Fruit fly (Drosophila melanogaster) whole organism, embryonic: ENCODE measurements around the gene ssp.

Experiments
- Bdp1 ChIP-seq: fragments of 200-800 bp; sonication (Bioruptor generic); optimal IDR thresholded peaks from 3 replicates; lab custom pipeline; 2016; ENCODE audit warnings: missing biosample characterization, missing genetic modification characterization
- C15 ChIP-seq: fragments of 200-800 bp; sonication (Bioruptor generic); IDR thresholded peaks from 3 replicates; pipeline ENCODE4 v1.3.6; 2022; ENCODE audit warnings: missing biosample characterization, missing genetic modification characterization
- CG10654 ChIP-seq: fragments of 200-800 bp; sonication (Bioruptor generic); optimal IDR thresholded peaks from 2 replicates; lab custom pipeline; 2016; ENCODE audit warnings: missing biosample characterization, missing genetic modification characterization
- CG11085 ChIP-seq: fragments of 200-800 bp; sonication (Bioruptor generic); IDR thresholded peaks from 2 replicates; pipeline ENCODE4 v1.3.6; 2022; ENCODE audit warnings: missing biosample characterization, missing genetic modification characterization
- CG14667 ChIP-seq: fragments of 200-800 bp; sonication (Bioruptor generic); IDR thresholded peaks from 2 replicates; pipeline ENCODE4 v1.3.6; 2022; ENCODE audit warnings: missing biosample characterization, missing genetic modification characterization
- CG14710 ChIP-seq: fragments of 200-800 bp; sonication (Bioruptor generic); optimal IDR thresholded peaks from 3 replicates; lab custom pipeline; 2019; ENCODE audit warnings: missing biosample characterization, mild to moderate bottlenecking, missing genetic modification characterization, moderate library complexity
- CG1647 ChIP-seq: fragments of 200-800 bp; sonication (Bioruptor generic); optimal IDR thresholded peaks from 3 replicates; lab custom pipeline; 2016; ENCODE audit warnings: missing biosample characterization, missing genetic modification characterization
- CG16863 ChIP-seq: fragments of 200-800 bp; sonication (Bioruptor generic); optimal IDR thresholded peaks from 3 replicates; lab custom pipeline; 2016; ENCODE audit warnings: missing biosample characterization, missing genetic modification characterization
- CG17328 ChIP-seq: fragments of 200-800 bp; sonication (Bioruptor generic); IDR thresholded peaks from 2 replicates; pipeline ENCODE4 v1.3.6; 2022; ENCODE audit warnings: missing biosample characterization, missing genetic modification characterization
- CG17612 ChIP-seq: fragments of 200-800 bp; sonication (Bioruptor generic); IDR thresholded peaks from 2 replicates; pipeline ENCODE4 v1.3.6; 2022; ENCODE audit warnings: missing biosample characterization, missing genetic modification characterization
- CG17829 ChIP-seq: fragments of 200-800 bp; optimal IDR thresholded peaks from 2 replicates; lab custom pipeline; 2019; ENCODE audit warnings: missing biosample characterization, mild to moderate bottlenecking, missing genetic modification characterization, moderate library complexity
- CG2116 ChIP-seq: fragments of 200-800 bp; sonication (Bioruptor generic); optimal IDR thresholded peaks from 3 replicates; lab custom pipeline; 2018; ENCODE audit warnings: missing biosample characterization, mild to moderate bottlenecking, missing genetic modification characterization
- CG2712 ChIP-seq: fragments of 200-800 bp; optimal IDR thresholded peaks from 3 replicates; lab custom pipeline; 2019; ENCODE audit warnings: missing biosample characterization, mild to moderate bottlenecking, missing genetic modification characterization, moderate library complexity
- CG33557 ChIP-seq: fragments of 200-800 bp; sonication (Bioruptor generic); optimal IDR thresholded peaks from 2 replicates; lab custom pipeline; 2019; ENCODE audit warnings: missing biosample characterization, mild to moderate bottlenecking, missing genetic modification characterization, moderate library complexity
- CG3838 ChIP-seq: fragments of 200-800 bp; sonication (Bioruptor generic); optimal IDR thresholded peaks from 3 replicates; lab custom pipeline; 2016; ENCODE audit warnings: missing biosample characterization, missing genetic modification characterization
- CG4328 ChIP-seq: fragments of 200-800 bp; sonication (Bioruptor generic); optimal IDR thresholded peaks from 3 replicates; lab custom pipeline; 2017; ENCODE audit warnings: missing biosample characterization, missing genetic modification reagents, missing genetic modification characterization
- CG6254 ChIP-seq: fragments of 200-800 bp; sonication (Bioruptor generic); optimal IDR thresholded peaks from 3 replicates; lab custom pipeline; 2017; ENCODE audit warnings: mild to moderate bottlenecking, missing biosample characterization, missing genetic modification reagents, missing genetic modification characterization
- CG8478 ChIP-seq: fragments of >200 bp; optimal IDR thresholded peaks from 2 replicates; lab custom pipeline; 2018
- CG9727 ChIP-seq: fragments of 200-800 bp; sonication (Bioruptor generic); optimal IDR thresholded peaks from 3 replicates; lab custom pipeline; 2017; ENCODE audit warnings: missing biosample characterization, mild to moderate bottlenecking, missing genetic modification characterization
- CG9817 ChIP-seq: fragments of 200-800 bp; sonication (Bioruptor generic); optimal IDR thresholded peaks from 2 replicates; lab custom pipeline; 2018; ENCODE audit warnings: missing biosample characterization, mild to moderate bottlenecking, missing genetic modification characterization, moderate library complexity
- D19A ChIP-seq: fragments of 200-800 bp; optimal IDR thresholded peaks from 3 replicates; lab custom pipeline; 2019; ENCODE audit warnings: missing biosample characterization, mild to moderate bottlenecking, missing genetic modification characterization, moderate library complexity
- D19B ChIP-seq: fragments of 200-800 bp; sonication (Bioruptor generic); optimal IDR thresholded peaks from 2 replicates; lab custom pipeline; 2017; ENCODE audit warnings: missing biosample characterization, mild to moderate bottlenecking, missing genetic modification characterization
- Dad ChIP-seq: fragments of 200-800 bp; sonication (Bioruptor generic); optimal IDR thresholded peaks from 3 replicates; lab custom pipeline; 2016; ENCODE audit warnings: missing biosample characterization, missing genetic modification characterization
- Doc2 ChIP-seq: fragments of 200-800 bp; sonication (Bioruptor generic); IDR thresholded peaks from 2 replicates; pipeline ENCODE4 v1.3.6; 2022; ENCODE audit warnings: missing biosample characterization, missing genetic modification characterization
- HHEX ChIP-seq: fragments of 200-800 bp; sonication (Bioruptor generic); optimal IDR thresholded peaks from 3 replicates; lab custom pipeline; 2017; ENCODE audit warnings: missing biosample characterization, mild to moderate bottlenecking, missing genetic modification characterization, missing genetic modification reagents
- Hr51 ChIP-seq, 2 experiments: fragments of 200-800 bp; sonication (Bioruptor generic); optimal IDR thresholded peaks; 2 replicates in 1 of 2; 3 replicates in 1 of 2; lab custom pipeline; 2016 to 2018; ENCODE audit warnings: missing biosample characterization in 2 of 2, missing genetic modification characterization in 2 of 2, mild to moderate bottlenecking in 1 of 2, moderate library complexity in 1 of 2
- Lim3 ChIP-seq: fragments of 200-800 bp; sonication (Bioruptor generic); IDR thresholded peaks from 2 replicates; pipeline ENCODE4 v1.3.6; 2022; ENCODE audit warnings: missing biosample characterization, missing genetic modification characterization
- Mad ChIP-seq: fragments of 200-800 bp; sonication (Bioruptor generic); optimal IDR thresholded peaks from 2 replicates; lab custom pipeline; 2016; ENCODE audit warnings: missing biosample characterization, missing genetic modification characterization
- Mes4 ChIP-seq: fragments of 200-800 bp; sonication (Bioruptor generic); optimal IDR thresholded peaks from 2 replicates; lab custom pipeline; 2016; ENCODE audit warnings: missing biosample characterization, missing genetic modification characterization
- Myb ChIP-seq: fragments of 200-800 bp; sonication (Bioruptor generic); optimal IDR thresholded peaks from 2 replicates; lab custom pipeline; 2016; ENCODE audit warnings: missing biosample characterization, missing genetic modification characterization
- Sox102F ChIP-seq: fragments of 200-800 bp; sonication (Bioruptor generic); optimal IDR thresholded peaks from 2 replicates; lab custom pipeline; 2018; ENCODE audit warnings: missing biosample characterization, mild to moderate bottlenecking, missing genetic modification characterization, moderate library complexity
- Stat92E ChIP-seq, 3 experiments: fragments of >200 bp in 2 of 3; fragments of 200-800 bp in 1 of 3; sonication (Bioruptor generic) in 1 of 3; optimal IDR thresholded peaks; 2 replicates each; lab custom pipeline; 2017 to 2019; ENCODE audit warnings: missing biosample characterization in 3 of 3, missing genetic modification characterization in 3 of 3, mild to moderate bottlenecking in 1 of 3, moderate library complexity in 1 of 3
- YL-1 ChIP-seq: fragments of 200-800 bp; sonication (Bioruptor generic); optimal IDR thresholded peaks from 3 replicates; lab custom pipeline; 2017; ENCODE audit warnings: missing biosample characterization, mild to moderate bottlenecking, missing genetic modification characterization
- br ChIP-seq: fragments of >200 bp; optimal IDR thresholded peaks from 2 replicates; lab custom pipeline; 2017
- dimm ChIP-seq: fragments of 200-800 bp; sonication (Bioruptor generic); IDR thresholded peaks from 2 replicates; pipeline ENCODE4 v1.3.6; 2022; ENCODE audit warnings: missing biosample characterization, missing genetic modification characterization
- dm ChIP-seq: fragments of 200-800 bp; sonication (Bioruptor generic); optimal IDR thresholded peaks from 3 replicates; lab custom pipeline; 2016; ENCODE audit warnings: missing biosample characterization, missing genetic modification characterization
- dmrt11E ChIP-seq: fragments of 200-800 bp; sonication (Bioruptor generic); optimal IDR thresholded peaks from 3 replicates; lab custom pipeline; 2018; ENCODE audit warnings: missing biosample characterization, mild to moderate bottlenecking, missing genetic modification characterization, moderate library complexity
- ems ChIP-seq: fragments of 200-800 bp; sonication (Bioruptor generic); optimal IDR thresholded peaks from 3 replicates; lab custom pipeline; 2016; ENCODE audit warnings: missing biosample characterization, missing genetic modification characterization
- fd96Cb ChIP-seq: fragments of 200-800 bp; sonication (Bioruptor generic); optimal IDR thresholded peaks from 2 replicates; lab custom pipeline; 2018; ENCODE audit warnings: missing biosample characterization, mild to moderate bottlenecking, missing genetic modification characterization, moderate library complexity
- hbn ChIP-seq: fragments of 200-800 bp; sonication (Bioruptor generic); IDR thresholded peaks from 2 replicates; pipeline ENCODE4 v1.3.6; 2022; ENCODE audit warnings: missing biosample characterization, missing genetic modification characterization; ENCODE audit not compliant: partially characterized antibody
- insv ChIP-seq, 2 experiments: fragments of 200-800 bp; sonication (Bioruptor generic); optimal IDR thresholded peaks; 3 replicates each; lab custom pipeline; 2016 to 2018; ENCODE audit warnings: missing biosample characterization in 2 of 2, missing genetic modification characterization in 2 of 2
- odd ChIP-seq: fragments of 200-800 bp; sonication (Bioruptor generic); optimal IDR thresholded peaks from 2 replicates; lab custom pipeline; 2017; ENCODE audit warnings: missing biosample characterization, mild to moderate bottlenecking, missing genetic modification characterization
- org-1 ChIP-seq: fragments of 200-800 bp; sonication (Bioruptor generic); optimal IDR thresholded peaks from 2 replicates; lab custom pipeline; 2017; ENCODE audit warnings: missing biosample characterization, missing genetic modification characterization
- pnt ChIP-seq: fragments of 200-800 bp; sonication (Bioruptor generic); optimal IDR thresholded peaks from 3 replicates; lab custom pipeline; 2016; ENCODE audit warnings: missing biosample characterization, missing genetic modification characterization
- psq ChIP-seq: fragments of 200-800 bp; sonication (Bioruptor generic); optimal IDR thresholded peaks from 2 replicates; lab custom pipeline; 2017; ENCODE audit warnings: missing biosample characterization, missing genetic modification characterization
- schlank ChIP-seq: fragments of 200-800 bp; sonication (Bioruptor generic); optimal IDR thresholded peaks from 2 replicates; lab custom pipeline; 2018; ENCODE audit warnings: missing biosample characterization, mild to moderate bottlenecking, missing genetic modification characterization
- so ChIP-seq: fragments of 200-800 bp; sonication (Bioruptor generic); IDR thresholded peaks from 3 replicates; pipeline ENCODE4 v1.3.6; 2022; ENCODE audit warnings: missing biosample characterization, missing genetic modification characterization
- tap ChIP-seq: fragments of 200-800 bp; optimal IDR thresholded peaks from 3 replicates; lab custom pipeline; 2019; ENCODE audit warnings: missing biosample characterization, mild to moderate bottlenecking, missing genetic modification characterization, moderate library complexity
- tna ChIP-seq: fragments of 200-800 bp; sonication (Bioruptor generic); IDR thresholded peaks from 2 replicates; pipeline ENCODE4 v1.3.6; 2022; ENCODE audit warnings: missing biosample characterization, missing genetic modification characterization; ENCODE audit not compliant: partially characterized antibody
- toy ChIP-seq: fragments of 200-800 bp; sonication (Bioruptor generic); IDR thresholded peaks from 2 replicates; pipeline ENCODE4 v1.3.6; 2022; ENCODE audit warnings: missing biosample characterization, missing genetic modification characterization
- wdn ChIP-seq: fragments of 200-800 bp; sonication (Bioruptor generic); IDR thresholded peaks from 2 replicates; pipeline ENCODE4 v1.3.6; 2022; ENCODE audit warnings: missing biosample characterization, missing genetic modification characterization

ssp gene

DNA sequence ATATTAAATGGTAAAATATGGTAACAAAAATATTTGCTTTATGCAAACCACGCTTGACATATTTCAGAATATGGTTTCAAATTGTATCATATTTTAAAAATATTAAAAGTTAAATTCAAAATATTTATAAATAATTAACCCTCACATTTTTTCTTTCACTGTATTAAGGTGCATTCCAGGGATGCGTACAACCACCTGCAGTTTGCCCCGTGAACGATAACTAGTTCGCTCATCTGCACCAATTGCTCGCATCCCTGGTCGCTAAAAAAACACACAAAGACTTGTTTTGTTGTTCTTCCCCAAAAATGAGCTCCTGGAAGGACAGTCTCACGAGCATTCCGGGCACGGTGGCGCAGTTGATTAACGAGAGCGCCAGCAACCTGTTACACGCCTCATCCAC is 13.9 kb downstream of the ssp start, which contains the start of gene DEF8:
DEF8 (plus strand) TSS at position 229 of the 400 bp plus-strand sequence.
- TF ChIP-seq CG33557 (GFP tag; lab: Kevin White, UChicago) (peak; percentile 78), Myb (peak; percentile 4), CG14667 (GFP tag; lab: Robert Waterston, UW) (peak; percentile 54; the same call in 1 of the 2 replicates), CG14710 (tag; lab: Kevin White, UChicago) (peak; percentile 92), hbn (GFP tag; lab: Robert Waterston, UW) (no peak), Doc2 (GFP tag; lab: Robert Waterston, UW) (no peak), CG17612 (GFP tag; lab: Robert Waterston, UW) (0 out of 2 replicates have a peak, but pooled peaks have one; percentile 29), CG4328 (GFP tag; lab: Kevin White, UChicago) (peak; percentile 68), CG1647 (peak; percentile 45), Lim3 (GFP tag; lab: Robert Waterston, UW) (peak; percentile 42; the same call in 1 of the 2 replicates), dmrt11E (tag; lab: Kevin White, UChicago) (peak; percentile 91), Sox102F (GFP tag; lab: Kevin White, UChicago) (peak; percentile 93), Mes4 (GFP tag; lab: Kevin White, UChicago) (peak; percentile 6), schlank (tag; lab: Kevin White, UChicago) (no peak), CG2116 (GFP tag; lab: Kevin White, UChicago) (peak; percentile 74), org-1 (GFP tag; lab: Kevin White, UChicago) (peak; percentile 31), CG16863 (GFP tag; lab: Kevin White, UChicago) (peak; percentile 45), CG17829 (tag; lab: Kevin White, UChicago) (peak; percentile 89), so (GFP tag; lab: Robert Waterston, UW) (peak; percentile 75; the same call in 2 of the 3 replicates), HHEX (GFP tag; lab: Kevin White, UChicago) (peak; percentile 79), Bdp1 (GFP tag; lab: Kevin White, UChicago) (no peak), insv (GFP tag; optimal IDR thresholded peaks at IDR 0.05; lab: Kevin White, UChicago) (peak in 1 of 2 experiments; percentile 54), C15 (GFP tag; lab: Robert Waterston, UW) (peak; percentile 78; the same call in 2 of the 3 replicates), CG3838 (peak; percentile 1), br (lab: Kevin White, UChicago) (no peak), D19B (GFP tag; lab: Kevin White, UChicago) (no peak), Hr51 (GFP tag; optimal IDR thresholded peaks at IDR 0.05; lab: Kevin White, UChicago) (peak; percentile 45 to 95), tna (GFP tag; lab: Robert Waterston, UW) (0 out of 2 replicates have a peak, but pooled peaks have one; percentile 39), dm (GFP tag; lab: Kevin White, UChicago) (peak; percentile 63), D19A (tag; lab: Kevin White, UChicago) (peak; percentile 87), CG17328 (GFP tag; lab: Robert Waterston, UW) (peak; percentile 93), odd (GFP tag; lab: Kevin White, UChicago) (peak; percentile 82), CG9817 (tag; lab: Kevin White, UChicago) (peak; percentile 62), dimm (GFP tag; lab: Robert Waterston, UW) (peak; percentile 49; the same call in 1 of the 2 replicates), Mad (GFP tag; lab: Kevin White, UChicago) (peak; percentile 64), CG8478 (lab: Kevin White, UChicago) (no peak), psq (GFP tag; lab: Kevin White, UChicago) (peak; percentile 52), tap (tag; lab: Kevin White, UChicago) (peak; percentile 90), CG2712 (tag; lab: Kevin White, UChicago) (peak; percentile 92), Stat92E (GFP tag; optimal IDR thresholded peaks at IDR 0.05; lab: Kevin White, UChicago) (no peak), YL-1 (GFP tag; lab: Kevin White, UChicago) (peak; percentile 82), ems (GFP tag; lab: Kevin White, UChicago) (no peak), CG9727 (GFP tag; lab: Kevin White, UChicago) (peak; percentile 88), toy (GFP tag; lab: Robert Waterston, UW) (peak; percentile 38; the same call in 1 of the 2 replicates), CG10654 (GFP tag; lab: Kevin White, UChicago) (peak; percentile 77), Dad (GFP tag; lab: Kevin White, UChicago) (peak; percentile 60), wdn (GFP tag; lab: Robert Waterston, UW) (peak; percentile 62), CG6254 (peak; percentile 73), fd96Cb (peak; percentile 83), pnt (GFP tag; lab: Kevin White, UChicago) (peak; percentile 19), CG11085 (GFP tag; lab: Robert Waterston, UW) (peak; percentile 67)
